Fruit fly (Drosophila melanogaster) whole organism, prepupa: ENCODE results near the gene CG4820.

Experiments used
- CG10631 ChIP-seq: fragments of 200-800 bp; sonication (Bioruptor generic); optimal IDR thresholded peaks from 2 replicates; lab custom pipeline; 2016; ENCODE audit warnings: missing biosample characterization, missing genetic modification characterization
- CG32006 ChIP-seq: fragments of 200-800 bp; sonication (Bioruptor generic); optimal IDR thresholded peaks from 3 replicates; lab custom pipeline; 2017; ENCODE audit warnings: missing biosample characterization, mild to moderate bottlenecking, missing genetic modification characterization
- CG34406 ChIP-seq: fragments of 200-800 bp; sonication (Bioruptor generic); optimal IDR thresholded peaks from 3 replicates; lab custom pipeline; 2016; ENCODE audit warnings: missing biosample characterization, missing genetic modification characterization
- CG4318 ChIP-seq: fragments of 200-800 bp; sonication (Bioruptor generic); optimal IDR thresholded peaks from 3 replicates; lab custom pipeline; 2017; ENCODE audit warnings: missing biosample characterization, mild to moderate bottlenecking, missing genetic modification characterization
- CG6808 ChIP-seq: fragments of 200-800 bp; sonication (Bioruptor generic); optimal IDR thresholded peaks from 3 replicates; lab custom pipeline; 2017; ENCODE audit warnings: missing biosample characterization, missing genetic modification characterization, mild to moderate bottlenecking, moderate library complexity, missing genetic modification reagents
- Eip75B ChIP-seq: fragments of 200-800 bp; sonication (Bioruptor generic); optimal IDR thresholded peaks from 3 replicates; lab custom pipeline; 2016; ENCODE audit warnings: missing biosample characterization, missing genetic modification characterization
- Gug ChIP-seq: fragments of 200-800 bp; sonication (Bioruptor generic); IDR thresholded peaks from 2 replicates; pipeline ENCODE4 v1.3.6; 2022; ENCODE audit warnings: missing biosample characterization, missing genetic modification characterization
- Smox ChIP-seq: fragments of 200-800 bp; sonication (Bioruptor generic); optimal IDR thresholded peaks from 3 replicates; lab custom pipeline; 2016; ENCODE audit warnings: missing biosample characterization, missing genetic modification characterization
- fd59A ChIP-seq: fragments of 200-800 bp; sonication (Bioruptor generic); optimal IDR thresholded peaks from 2 replicates; lab custom pipeline; 2017; ENCODE audit warnings: missing biosample characterization, mild to moderate bottlenecking, missing genetic modification characterization, missing genetic modification reagents
- spab ChIP-seq: fragments of 200-800 bp; sonication (Bioruptor generic); optimal IDR thresholded peaks from 2 replicates; lab custom pipeline; 2017; ENCODE audit warnings: missing biosample characterization, mild to moderate bottlenecking, missing genetic modification characterization, missing genetic modification reagents

- TF ChIP-seq spab (no peak), fd59A (GFP tag; lab: Kevin White, UChicago) (no peak), Gug (GFP tag; lab: Robert Waterston, UW) (no peak), CG6808 (GFP tag; lab: Kevin White, UChicago) (no peak), Smox (GFP tag; lab: Kevin White, UChicago) (no peak), CG10631 (GFP tag; lab: Kevin White, UChicago) (no peak), Eip75B (GFP tag; lab: Kevin White, UChicago) (no peak), CG34406 (GFP tag; lab: Kevin White, UChicago) (no peak), CG32006 (no peak), CG4318 (GFP tag; lab: Kevin White, UChicago) (no peak)
Observed at dm6 chr3R:11263579-11263978, 47.2 kb downstream of the CG4820 start.
